Fruit fly (Drosophila melanogaster) whole organism, adult: ENCODE measurements around the gene fzy.

Source experiments
- CG12768 ChIP-seq: fragments of 200-800 bp; sonication (Bioruptor generic); optimal IDR thresholded peaks from 2 replicates; lab custom pipeline; 2017; ENCODE audit warnings: missing biosample characterization, missing genetic modification characterization, mild to moderate bottlenecking, moderate library complexity, missing genetic modification reagents
- CG14711 ChIP-seq: fragments of 200-800 bp; sonication (Bioruptor generic); optimal IDR thresholded peaks from 2 replicates; lab custom pipeline; 2018; ENCODE audit warnings: missing biosample characterization, mild to moderate bottlenecking, missing genetic modification characterization, moderate library complexity
- CG1620 ChIP-seq: fragments of 200-800 bp; sonication (Bioruptor generic); optimal IDR thresholded peaks from 2 replicates; lab custom pipeline; 2016; ENCODE audit warnings: missing biosample characterization, missing genetic modification characterization
- CG33017 ChIP-seq: fragments of 200-800 bp; sonication (Bioruptor generic); optimal IDR thresholded peaks from 2 replicates; lab custom pipeline; 2018; ENCODE audit warnings: missing biosample characterization, mild to moderate bottlenecking, missing genetic modification characterization, moderate library complexity
- CG5204 ChIP-seq: fragments of 200-800 bp; sonication (Bioruptor generic); optimal IDR thresholded peaks from 2 replicates; lab custom pipeline; 2016; ENCODE audit warnings: missing biosample characterization, missing genetic modification characterization
- CG7045 ChIP-seq: fragments of 200-800 bp; sonication (Bioruptor generic); optimal IDR thresholded peaks from 2 replicates; lab custom pipeline; 2017; ENCODE audit warnings: missing biosample characterization, mild to moderate bottlenecking, missing genetic modification characterization
- CG7101 ChIP-seq: fragments of 200-800 bp; sonication (Bioruptor generic); optimal IDR thresholded peaks from 2 replicates; lab custom pipeline; 2018; ENCODE audit warnings: missing biosample characterization, mild to moderate bottlenecking, missing genetic modification characterization, moderate library complexity
- bab1 ChIP-seq: fragments of 200-800 bp; sonication (Bioruptor generic); optimal IDR thresholded peaks from 3 replicates; lab custom pipeline; 2019; ENCODE audit warnings: missing biosample characterization, mild to moderate bottlenecking, missing genetic modification characterization, moderate library complexity
- cic ChIP-seq: fragments of 200-800 bp; sonication (Bioruptor generic); optimal IDR thresholded peaks from 2 replicates; lab custom pipeline; 2017; ENCODE audit warnings: missing biosample characterization, mild to moderate bottlenecking, missing genetic modification characterization, moderate library complexity
- kay ChIP-seq: fragments of 200-800 bp; sonication (Bioruptor generic); peaks from one replicate; lab custom pipeline; 2016; ENCODE audit warnings: missing biosample characterization, missing genetic modification characterization, borderline replicate concordance
- ovo ChIP-seq: fragments of 200-800 bp; sonication (Bioruptor generic); optimal IDR thresholded peaks from 2 replicates; lab custom pipeline; 2016; ENCODE audit warnings: missing biosample characterization, missing genetic modification characterization
- tj ChIP-seq: fragments of 200-800 bp; sonication (Bioruptor generic); optimal IDR thresholded peaks from 3 replicates; lab custom pipeline; 2017; ENCODE audit warnings: missing biosample characterization, mild to moderate bottlenecking, missing genetic modification characterization, moderate library complexity
- toe ChIP-seq: fragments of 200-800 bp; sonication (Bioruptor generic); optimal IDR thresholded peaks from 2 replicates; lab custom pipeline; 2016; ENCODE audit warnings: missing biosample characterization, missing genetic modification characterization

The fzy gene

dm6 chr2L:16353765-16354164, 43.0 kb downstream of the fzy start:
- TF ChIP-seq CG5204 (GFP tag; lab: Kevin White, UChicago): no peak
- no peak for TF ChIP-seq tj
- no peak for TF ChIP-seq cic (GFP tag; lab: Kevin White, UChicago)
- TF ChIP-seq CG7101 (tag; lab: Kevin White, UChicago): no peak
- no peak for TF ChIP-seq CG33017 (tag; lab: Kevin White, UChicago)

- TF ChIP-seq kay (GFP tag; lab: Kevin White, UChicago) (peak; percentile 10), tj (peak; percentile 69), CG14711 (tag; lab: Kevin White, UChicago) (peak; percentile 86), bab1 (GFP tag; lab: Kevin White, UChicago) (peak; percentile 42), toe (no peak)
These were observed 45.7 kb downstream of the fzy start, which contains the start of gene CaBP1 for dm6 chr2L:16356249-16357025. TSS of gene CaBP1 (minus strand) at chr2L:16356735.

- TF ChIP-seq ovo (GFP tag; lab: Kevin White, UChicago) (no peak), CG1620 (no peak), cic (GFP tag; lab: Kevin White, UChicago) (no peak), CG7101 (tag; lab: Kevin White, UChicago) (no peak), CG7045 (no peak), CG12768 (GFP tag; lab: Kevin White, UChicago) (no peak)
These were observed 47.1 kb downstream of the fzy start for dm6 chr2L:16357865-16358264.
